Fruit fly (Drosophila melanogaster) whole organism, embryonic: Measurements from ENCODE around the gene Delta.
A peak's percentile ranks its signal among the peaks of the same experiment; 100 is the strongest.

Experiments used
- Adf1 ChIP-seq: fragments of 200-800 bp; sonication (Bioruptor generic); IDR thresholded peaks from 2 replicates; pipeline ENCODE4 v1.3.6; 2022; ENCODE audit warnings: missing biosample characterization, missing genetic modification characterization
- BEAF-32 ChIP-seq: fragments of 200-800 bp; sonication (Bioruptor generic); optimal IDR thresholded peaks from 3 replicates; lab custom pipeline; 2017; ENCODE audit warnings: missing biosample characterization, missing genetic modification characterization, mild to moderate bottlenecking, moderate library complexity, missing genetic modification reagents
- CG10147 ChIP-seq: fragments of 200-800 bp; sonication (Bioruptor generic); optimal IDR thresholded peaks from 2 replicates; lab custom pipeline; 2019; ENCODE audit warnings: missing biosample characterization, mild to moderate bottlenecking, missing genetic modification characterization, moderate library complexity
- CG14014 ChIP-seq: fragments of 200-800 bp; sonication (Bioruptor generic); IDR thresholded peaks from 2 replicates; pipeline ENCODE4 v1.3.6; 2022; ENCODE audit warnings: missing biosample characterization, missing genetic modification characterization
- CG14710 ChIP-seq: fragments of 200-800 bp; sonication (Bioruptor generic); optimal IDR thresholded peaks from 3 replicates; lab custom pipeline; 2019; ENCODE audit warnings: missing biosample characterization, mild to moderate bottlenecking, missing genetic modification characterization, moderate library complexity
- CG15514 ChIP-seq: fragments of 200-800 bp; sonication (Bioruptor generic); optimal IDR thresholded peaks from 3 replicates; lab custom pipeline; 2017; ENCODE audit warnings: missing biosample characterization, missing genetic modification characterization, mild to moderate bottlenecking, moderate library complexity, missing genetic modification reagents
- CG1832 ChIP-seq: fragments of 200-800 bp; sonication (Bioruptor generic); optimal IDR thresholded peaks from 2 replicates; lab custom pipeline; 2017; ENCODE audit warnings: missing biosample characterization, mild to moderate bottlenecking, missing genetic modification characterization, inconsistent platforms
- CG18599 ChIP-seq: fragments of 200-800 bp; sonication (Bioruptor generic); optimal IDR thresholded peaks from 3 replicates; lab custom pipeline; 2017; ENCODE audit warnings: missing biosample characterization, missing genetic modification characterization, mild to moderate bottlenecking, moderate library complexity, missing genetic modification reagents
- CG32772 ChIP-seq: fragments of 200-800 bp; sonication (Bioruptor generic); IDR thresholded peaks from 2 replicates; pipeline ENCODE4 v1.3.6; 2022; ENCODE audit warnings: missing biosample characterization, missing genetic modification characterization
- CG3838 ChIP-seq: fragments of 200-800 bp; sonication (Bioruptor generic); optimal IDR thresholded peaks from 3 replicates; lab custom pipeline; 2016; ENCODE audit warnings: missing biosample characterization, missing genetic modification characterization
- CG5245 ChIP-seq: fragments of 200-800 bp; sonication (Bioruptor generic); optimal IDR thresholded peaks from 3 replicates; lab custom pipeline; 2016; ENCODE audit warnings: missing biosample characterization, missing genetic modification characterization
- CG6765 ChIP-seq: fragments of 200-800 bp; sonication (Bioruptor generic); optimal IDR thresholded peaks from 3 replicates; lab custom pipeline; 2017; ENCODE audit warnings: missing biosample characterization, mild to moderate bottlenecking, missing genetic modification characterization
- CG7271 ChIP-seq: fragments of 200-800 bp; sonication (Bioruptor generic); optimal IDR thresholded peaks from 2 replicates; lab custom pipeline; 2018; ENCODE audit warnings: missing biosample characterization, mild to moderate bottlenecking, missing genetic modification characterization, moderate library complexity
- CG7556 ChIP-seq: fragments of 200-800 bp; sonication (Bioruptor generic); optimal IDR thresholded peaks from 2 replicates; lab custom pipeline; 2017; ENCODE audit warnings: missing biosample characterization, mild to moderate bottlenecking, missing genetic modification characterization
- CG8944 ChIP-seq: fragments of 200-800 bp; sonication (Bioruptor generic); optimal IDR thresholded peaks from 3 replicates; lab custom pipeline; 2016; ENCODE audit warnings: missing biosample characterization, missing genetic modification characterization
- CG9609 ChIP-seq: fragments of 200-800 bp; sonication (Bioruptor generic); optimal IDR thresholded peaks from 3 replicates; lab custom pipeline; 2016; ENCODE audit warnings: missing biosample characterization, missing genetic modification characterization
- CG9876 ChIP-seq: fragments of 200-800 bp; sonication (Bioruptor generic); optimal IDR thresholded peaks from 2 replicates; lab custom pipeline; 2016; ENCODE audit warnings: missing biosample characterization, missing genetic modification characterization
- CG9932 ChIP-seq: fragments of 200-800 bp; sonication (Bioruptor generic); IDR thresholded peaks from 2 replicates; pipeline ENCODE4 v1.3.6; 2022; ENCODE audit warnings: missing biosample characterization, missing genetic modification characterization
- CoRest ChIP-seq: fragments of 200-800 bp; sonication (Bioruptor generic); optimal IDR thresholded peaks from 3 replicates; lab custom pipeline; 2018; ENCODE audit warnings: missing biosample characterization, mild to moderate bottlenecking, missing genetic modification characterization, moderate library complexity
- D19B ChIP-seq: fragments of 200-800 bp; sonication (Bioruptor generic); optimal IDR thresholded peaks from 2 replicates; lab custom pipeline; 2017; ENCODE audit warnings: missing biosample characterization, mild to moderate bottlenecking, missing genetic modification characterization
- Dref ChIP-seq: fragments of 200-800 bp; sonication (Bioruptor generic); IDR thresholded peaks from 2 replicates; pipeline ENCODE4 v1.3.6; 2022; ENCODE audit warnings: missing biosample characterization, missing genetic modification characterization
- Elba2 ChIP-seq: fragments of 200-800 bp; sonication (Bioruptor generic); optimal IDR thresholded peaks from 3 replicates; lab custom pipeline; 2016; ENCODE audit warnings: missing biosample characterization, missing genetic modification characterization
- Fer1 ChIP-seq: fragments of 200-800 bp; sonication (Bioruptor generic); optimal IDR thresholded peaks from 2 replicates; lab custom pipeline; 2017; ENCODE audit warnings: missing biosample characterization, mild to moderate bottlenecking, missing genetic modification characterization
- H15 ChIP-seq: fragments of 200-800 bp; sonication (Bioruptor generic); IDR thresholded peaks from 3 replicates; pipeline ENCODE4 v1.3.6; 2022; ENCODE audit warnings: missing biosample characterization, missing genetic modification characterization
- HLHmδ ChIP-seq: fragments of 200-800 bp; sonication (Bioruptor generic); optimal IDR thresholded peaks from 2 replicates; lab custom pipeline; 2018; ENCODE audit warnings: missing biosample characterization, mild to moderate bottlenecking, missing genetic modification characterization, moderate library complexity
- Hand ChIP-seq: fragments of 200-800 bp; sonication (Bioruptor generic); optimal IDR thresholded peaks from 2 replicates; lab custom pipeline; 2017; ENCODE audit warnings: mild to moderate bottlenecking, missing biosample characterization, missing genetic modification reagents, missing genetic modification characterization
- Mrtf ChIP-seq: fragments of 200-800 bp; sonication (Bioruptor generic); IDR thresholded peaks from 3 replicates; pipeline ENCODE4 v1.3.6; 2022; ENCODE audit warnings: missing biosample characterization, missing genetic modification characterization
- NK7.1 ChIP-seq: fragments of 200-800 bp; sonication (Bioruptor generic); optimal IDR thresholded peaks from 3 replicates; lab custom pipeline; 2016; ENCODE audit warnings: missing biosample characterization, missing genetic modification characterization
- Oaz ChIP-seq: fragments of 200-800 bp; sonication (Bioruptor generic); IDR thresholded peaks from 2 replicates; pipeline ENCODE4 v1.3.6; 2022; ENCODE audit warnings: missing biosample characterization, missing genetic modification characterization
- Rx ChIP-seq: fragments of 200-800 bp; sonication (Bioruptor generic); IDR thresholded peaks from 2 replicates; pipeline ENCODE4 v1.3.6; 2022; ENCODE audit warnings: missing biosample characterization, missing genetic modification characterization
- Sox102F ChIP-seq: fragments of 200-800 bp; sonication (Bioruptor generic); optimal IDR thresholded peaks from 2 replicates; lab custom pipeline; 2018; ENCODE audit warnings: missing biosample characterization, mild to moderate bottlenecking, missing genetic modification characterization, moderate library complexity
- TFAM ChIP-seq: fragments of 200-800 bp; sonication (Bioruptor generic); optimal IDR thresholded peaks from 2 replicates; lab custom pipeline; 2017; ENCODE audit warnings: missing biosample characterization, missing genetic modification characterization, inconsistent platforms
- Tbp ChIP-seq: fragments of >200 bp; optimal IDR thresholded peaks from 2 replicates; lab custom pipeline; 2018; ENCODE audit warnings: missing biosample characterization, missing genetic modification characterization
- ab ChIP-seq: fragments of 200-800 bp; sonication (Bioruptor generic); optimal IDR thresholded peaks from 2 replicates; lab custom pipeline; 2016; ENCODE audit warnings: missing biosample characterization, missing genetic modification characterization
- ase ChIP-seq: fragments of 200-800 bp; sonication (Bioruptor generic); IDR thresholded peaks from 3 replicates; pipeline ENCODE4 v1.3.6; 2022; ENCODE audit warnings: missing biosample characterization, missing genetic modification characterization
- ash1 ChIP-seq: fragments of 200-800 bp; sonication (Bioruptor generic); optimal IDR thresholded peaks from 2 replicates; lab custom pipeline; 2018; ENCODE audit warnings: missing biosample characterization, mild to moderate bottlenecking, missing genetic modification characterization
- bbx ChIP-seq: fragments of 200-800 bp; sonication (Bioruptor generic); IDR thresholded peaks from 2 replicates; pipeline ENCODE4 v1.3.6; 2022; ENCODE audit warnings: missing biosample characterization, missing genetic modification characterization; ENCODE audit not compliant: partially characterized antibody
- crol ChIP-seq: fragments of 200-800 bp; sonication (Bioruptor generic); IDR thresholded peaks from 2 replicates; pipeline ENCODE4 v1.3.6; 2022; ENCODE audit warnings: missing biosample characterization, missing genetic modification characterization
- danr ChIP-seq: fragments of 200-800 bp; sonication (Bioruptor generic); IDR thresholded peaks from 2 replicates; pipeline ENCODE4 v1.3.6; 2022; ENCODE audit warnings: missing biosample characterization, missing genetic modification characterization
- ind ChIP-seq: fragments of 200-800 bp; sonication (Bioruptor generic); optimal IDR thresholded peaks from 3 replicates; lab custom pipeline; 2016; ENCODE audit warnings: missing biosample characterization, missing genetic modification characterization
- kay ChIP-seq: fragments of 200-800 bp; sonication (Bioruptor generic); optimal IDR thresholded peaks from 2 replicates; lab custom pipeline; 2016; ENCODE audit warnings: missing biosample characterization, missing genetic modification characterization
- odd ChIP-seq: fragments of 200-800 bp; sonication (Bioruptor generic); optimal IDR thresholded peaks from 2 replicates; lab custom pipeline; 2017; ENCODE audit warnings: missing biosample characterization, mild to moderate bottlenecking, missing genetic modification characterization
- pho ChIP-seq: fragments of 200-800 bp; sonication (Bioruptor generic); optimal IDR thresholded peaks from 2 replicates; lab custom pipeline; 2016; ENCODE audit warnings: missing biosample characterization, missing genetic modification characterization
- pnt ChIP-seq: fragments of 200-800 bp; sonication (Bioruptor generic); optimal IDR thresholded peaks from 3 replicates; lab custom pipeline; 2016; ENCODE audit warnings: missing biosample characterization, missing genetic modification characterization
- repo ChIP-seq: fragments of 200-800 bp; sonication (Bioruptor generic); optimal IDR thresholded peaks from 2 replicates; lab custom pipeline; 2016; ENCODE audit warnings: missing biosample characterization, missing genetic modification characterization
- rib ChIP-seq: fragments of 200-800 bp; sonication (Bioruptor generic); IDR thresholded peaks from 2 replicates; pipeline ENCODE4 v1.3.6; 2022; ENCODE audit warnings: missing biosample characterization, missing genetic modification characterization
- seq ChIP-seq: fragments of 200-800 bp; sonication (Bioruptor generic); IDR thresholded peaks from 2 replicates; pipeline ENCODE4 v1.3.6; 2022; ENCODE audit warnings: missing biosample characterization, missing genetic modification characterization
- sob ChIP-seq: fragments of 200-800 bp; sonication (Bioruptor generic); IDR thresholded peaks from 2 replicates; pipeline ENCODE4 v1.3.6; 2022; ENCODE audit warnings: missing biosample characterization, missing genetic modification characterization
- tna ChIP-seq: fragments of 200-800 bp; sonication (Bioruptor generic); IDR thresholded peaks from 2 replicates; pipeline ENCODE4 v1.3.6; 2022; ENCODE audit warnings: missing biosample characterization, missing genetic modification characterization; ENCODE audit not compliant: partially characterized antibody
- trem ChIP-seq: fragments of 200-800 bp; optimal IDR thresholded peaks from 3 replicates; lab custom pipeline; 2019; ENCODE audit warnings: missing biosample characterization, mild to moderate bottlenecking, missing genetic modification characterization, moderate library complexity
- usp ChIP-seq: fragments of >200 bp; optimal IDR thresholded peaks from 2 replicates; lab custom pipeline; 2017; ENCODE audit warnings: missing biosample characterization, missing genetic modification characterization

The Delta gene

DNA sequence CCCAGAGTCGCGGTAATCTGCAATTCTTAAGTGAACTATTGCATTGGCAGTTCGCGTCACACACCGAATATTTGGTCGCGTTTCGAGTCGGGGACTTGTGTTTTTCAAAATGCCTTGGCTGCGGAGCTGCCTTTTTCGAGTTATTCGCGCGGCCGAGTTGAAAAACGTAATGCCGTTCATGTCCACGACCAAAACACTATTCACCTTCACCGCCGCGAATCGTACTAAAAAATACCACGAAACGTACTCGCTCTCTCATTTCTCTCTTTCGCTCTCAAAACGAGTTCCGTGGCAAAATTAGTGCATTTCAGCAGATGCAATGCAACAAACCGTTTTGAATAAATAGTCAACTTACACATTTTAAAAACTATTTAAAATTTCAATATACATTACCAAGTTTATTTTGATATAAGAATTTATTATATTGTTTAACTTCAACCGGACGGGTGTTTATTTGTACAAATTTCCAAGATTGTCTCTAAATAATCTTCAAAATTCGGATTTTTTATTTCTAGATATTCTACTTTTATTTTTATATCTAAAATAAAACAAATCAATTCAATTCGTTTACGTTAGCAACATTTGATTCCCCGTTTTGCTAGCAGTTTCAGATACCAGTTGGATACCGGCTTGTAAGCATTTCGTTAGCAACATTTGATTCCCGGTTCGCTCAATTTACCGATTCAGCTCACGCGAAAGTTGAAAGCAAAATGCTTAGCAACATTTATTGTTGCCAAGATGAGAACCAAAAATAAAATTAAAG, at the start of gene Delta (continued):
- TF ChIP-seq CG9876 (GFP tag; lab: Kevin White, UChicago) (no peak), CG32772 (GFP tag; lab: Robert Waterston, UW) (no peak), CG9932 (no peak), CG9609 (GFP tag; lab: Kevin White, UChicago) (no peak), Fer1 (GFP tag; lab: Kevin White, UChicago) (no peak), rib (GFP tag; lab: Robert Waterston, UW) (peak; percentile 25; the same call in 1 of the 2 replicates), NK7.1 (no peak), ase (GFP tag; lab: Robert Waterston, UW) (no peak), pnt (GFP tag; lab: Kevin White, UChicago) (no peak), Elba2 (GFP tag; lab: Kevin White, UChicago) (no peak), trem (tag; lab: Kevin White, UChicago) (peak; percentile 15), bbx (GFP tag; lab: Robert Waterston, UW) (peak; percentile 58), pho (GFP tag; lab: Kevin White, UChicago) (no peak), CG6765 (GFP tag; lab: Kevin White, UChicago) (no peak), odd (GFP tag; lab: Kevin White, UChicago) (peak; percentile 56), seq (GFP tag; lab: Robert Waterston, UW) (no peak), Adf1 (no peak), TFAM (GFP tag; lab: Kevin White, UChicago) (no peak), ab (GFP tag; lab: Kevin White, UChicago) (no peak), BEAF-32 (GFP tag; lab: Kevin White, UChicago) (no peak), Sox102F (no peak), CG18599 (no peak), CG15514 (GFP tag; lab: Kevin White, UChicago) (no peak), ind (GFP tag; lab: Kevin White, UChicago) (no peak), Oaz (GFP tag; lab: Robert Waterston, UW) (no peak), danr (GFP tag; lab: Robert Waterston, UW) (no peak), CG14710 (tag; lab: Kevin White, UChicago) (peak; percentile 31), crol (no peak), CG14014 (GFP tag; lab: Robert Waterston, UW) (no peak), CG1832 (GFP tag; lab: Kevin White, UChicago) (no peak), CG8944 (GFP tag; lab: Kevin White, UChicago) (no peak), CG7556 (GFP tag; lab: Kevin White, UChicago) (peak; percentile 9), sob (GFP tag; lab: Robert Waterston, UW) (no peak), H15 (GFP tag; lab: Robert Waterston, UW) (no peak), repo (GFP tag; lab: Kevin White, UChicago) (no peak), kay (GFP tag; lab: Kevin White, UChicago) (no peak), Dref (GFP tag; lab: Robert Waterston, UW) (no peak), usp (GFP tag; lab: Kevin White, UChicago) (no peak), Hand (GFP tag; lab: Kevin White, UChicago) (no peak), CG7271 (peak; percentile 61), CoRest (tag; lab: Kevin White, UChicago) (no peak), ash1 (GFP tag; lab: Kevin White, UChicago) (peak; percentile 2), Mrtf (GFP tag; lab: Robert Waterston, UW) (no peak), tna (GFP tag; lab: Robert Waterston, UW) (no peak), Tbp (GFP tag; lab: Kevin White, UChicago) (peak; percentile 76), D19B (GFP tag; lab: Kevin White, UChicago) (no peak), CG5245 (GFP tag; lab: Kevin White, UChicago) (no peak), Rx (GFP tag; lab: Robert Waterston, UW) (no peak), CG10147 (GFP tag; lab: Kevin White, UChicago) (no peak), HLHmδ (GFP tag; lab: Kevin White, UChicago) (peak; percentile 85), CG3838 (GFP tag; lab: Kevin White, UChicago) (no peak)
